Worm (Caenorhabditis elegans) whole organism, L1 larva: ENCODE results near the gene nck-1.

Experiments
- C34B4.2 ChIP-seq: sonication (generic microtip); optimal IDR thresholded peaks from 2 replicates; lab custom pipeline; 2017; ENCODE audit warnings: mild to moderate bottlenecking, missing genetic modification characterization, missing compliant biosample characterization
- aha-1 ChIP-seq: fragments of 150-350 bp; optimal IDR thresholded peaks from 2 replicates; lab custom pipeline; 2014; ENCODE audit warnings: missing biosample characterization, missing genetic modification characterization
- alr-1 ChIP-seq: fragments of 200-800 bp; sonication (Bioruptor generic); optimal IDR thresholded peaks from 2 replicates; lab custom pipeline; 2018; ENCODE audit warnings: borderline replicate concordance, mild to moderate bottlenecking, missing genetic modification characterization, missing compliant biosample characterization
- aly-2 ChIP-seq: fragments of 150-350 bp; optimal IDR thresholded peaks from 2 replicates; lab custom pipeline; 2014; ENCODE audit warnings: missing biosample characterization, missing genetic modification characterization
- ama-1 ChIP-seq: fragments of 150-350 bp; optimal IDR thresholded peaks from 2 replicates; lab custom pipeline; 2014
- ceh-63 ChIP-seq: fragments of 200-800 bp; sonication (Bioruptor generic); optimal IDR thresholded peaks from 2 replicates; lab custom pipeline; 2018; ENCODE audit warnings: mild to moderate bottlenecking, missing genetic modification characterization, missing compliant biosample characterization
- ceh-88 ChIP-seq: fragments of 200-800 bp; sonication (Bioruptor generic); IDR thresholded peaks from 2 replicates; pipeline ENCODE4 v1.3.6; 2022; ENCODE audit warnings: missing genetic modification characterization, missing compliant biosample characterization
- ces-1 ChIP-seq: fragments of 150-350 bp; optimal IDR thresholded peaks from 2 replicates; lab custom pipeline; 2014; ENCODE audit warnings: missing biosample characterization, missing genetic modification reagents, missing genetic modification characterization
- dpl-1 ChIP-seq, 3 experiments: fragments of 150-350 bp in 2 of 3; sonication (generic microtip) in 1 of 3; optimal IDR thresholded peaks; 2 replicates each; lab custom pipeline; 2014 to 2017; ENCODE audit warnings: missing biosample characterization in 3 of 3, missing genetic modification characterization in 3 of 3, missing genetic modification reagents in 3 of 3
- dsc-1 ChIP-seq: sonication (generic microtip); optimal IDR thresholded peaks from 2 replicates; lab custom pipeline; 2016; ENCODE audit warnings: mild to moderate bottlenecking, missing genetic modification characterization, missing compliant biosample characterization
- egl-27 ChIP-seq, 2 experiments: fragments of 150-350 bp in 1 of 2; sonication (generic microtip); optimal IDR thresholded peaks; 3 replicates each; lab custom pipeline; 2017 to 2018; ENCODE audit warnings: missing biosample characterization in 2 of 2, missing genetic modification characterization in 2 of 2, missing genetic modification reagents in 2 of 2
- fkh-4 ChIP-seq: sonication (generic microtip); optimal IDR thresholded peaks from 2 replicates; lab custom pipeline; 2016; ENCODE audit warnings: missing compliant biosample characterization, missing genetic modification characterization, borderline replicate concordance
- fkh-8 ChIP-seq: sonication (generic microtip); optimal IDR thresholded peaks from 2 replicates; lab custom pipeline; 2016; ENCODE audit warnings: mild to moderate bottlenecking, missing genetic modification characterization, missing compliant biosample characterization
- fos-1 ChIP-seq: fragments of 150-350 bp; optimal IDR thresholded peaks from 2 replicates; lab custom pipeline; 2014; ENCODE audit warnings: missing biosample characterization, missing genetic modification characterization
- hpl-2 ChIP-seq: fragments of 150-350 bp; optimal IDR thresholded peaks from 2 replicates; lab custom pipeline; 2014; ENCODE audit warnings: missing biosample characterization, missing genetic modification reagents, missing genetic modification characterization
- irx-1 ChIP-seq: sonication (generic microtip); optimal IDR thresholded peaks from 2 replicates; lab custom pipeline; 2016; ENCODE audit warnings: missing genetic modification characterization, missing compliant biosample characterization
- jun-1 ChIP-seq: fragments of 150-350 bp; optimal IDR thresholded peaks from 2 replicates; lab custom pipeline; 2014; ENCODE audit warnings: missing biosample characterization, missing genetic modification reagents, missing genetic modification characterization
- lin-13 ChIP-seq: fragments of 150-350 bp; optimal IDR thresholded peaks from 2 replicates; lab custom pipeline; 2014; ENCODE audit warnings: missing biosample characterization, missing genetic modification reagents, missing genetic modification characterization
- lin-14 ChIP-seq: fragments of 200-800 bp; sonication (Bioruptor generic); optimal IDR thresholded peaks from 2 replicates; lab custom pipeline; 2018; ENCODE audit warnings: mild to moderate bottlenecking, missing genetic modification characterization, moderate library complexity, missing compliant biosample characterization
- lin-15B ChIP-seq: fragments of 150-350 bp; sonication (generic microtip); optimal IDR thresholded peaks from 3 replicates; lab custom pipeline; 2014; ENCODE audit warnings: missing biosample characterization, missing genetic modification characterization
- lin-35 ChIP-seq, 2 experiments: fragments of 150-350 bp; optimal IDR thresholded peaks; 2 replicates each; lab custom pipeline; 2014; ENCODE audit warnings: missing biosample characterization in 2 of 2, missing genetic modification characterization in 2 of 2, missing genetic modification reagents in 2 of 2
- lir-3 ChIP-seq: sonication (generic microtip); optimal IDR thresholded peaks from 2 replicates; lab custom pipeline; 2016; ENCODE audit warnings: mild to moderate bottlenecking, missing genetic modification characterization, moderate library complexity, missing compliant biosample characterization; ENCODE audit not compliant: poor library complexity
- lsy-2 ChIP-seq, 2 experiments: fragments of 150-350 bp; optimal IDR thresholded peaks; 2 replicates each; lab custom pipeline; 2014; ENCODE audit warnings: missing biosample characterization in 2 of 2, missing genetic modification characterization in 2 of 2
- mab-9 ChIP-seq: fragments of 200-800 bp; sonication (Bioruptor generic); IDR thresholded peaks from 2 replicates; pipeline ENCODE4 v1.3.6; 2022; ENCODE audit warnings: missing genetic modification reagents, missing genetic modification characterization, missing compliant biosample characterization
- mdl-1 ChIP-seq, 2 experiments: fragments of 150-350 bp; optimal IDR thresholded peaks; 2 replicates each; lab custom pipeline; 2014 to 2017; ENCODE audit warnings: missing biosample characterization in 2 of 2, missing genetic modification characterization in 2 of 2, inconsistent platforms in 1 of 2
- mef-2 ChIP-seq: fragments of 150-350 bp; optimal IDR thresholded peaks from 2 replicates; lab custom pipeline; 2014; ENCODE audit warnings: missing biosample characterization, missing genetic modification characterization
- mep-1 ChIP-seq: fragments of 150-350 bp; optimal IDR thresholded peaks from 2 replicates; lab custom pipeline; 2014; ENCODE audit warnings: missing biosample characterization, missing genetic modification characterization
- nhr-11 ChIP-seq: fragments of 150-350 bp; optimal IDR thresholded peaks from 2 replicates; lab custom pipeline; 2014; ENCODE audit warnings: missing biosample characterization, missing genetic modification characterization
- nhr-12 ChIP-seq: sonication (generic microtip); optimal IDR thresholded peaks from 2 replicates; lab custom pipeline; 2017; ENCODE audit warnings: missing biosample characterization, missing genetic modification characterization
- nhr-20 ChIP-seq: sonication (generic microtip); optimal IDR thresholded peaks from 2 replicates; lab custom pipeline; 2016; ENCODE audit warnings: mild to moderate bottlenecking, missing genetic modification characterization, missing compliant biosample characterization
- nhr-237 ChIP-seq: fragments of 150-350 bp; optimal IDR thresholded peaks from 2 replicates; lab custom pipeline; 2014; ENCODE audit warnings: missing biosample characterization, missing genetic modification characterization
- nhr-28 ChIP-seq: fragments of 150-350 bp; optimal IDR thresholded peaks from 2 replicates; lab custom pipeline; 2014; ENCODE audit warnings: missing biosample characterization, missing genetic modification characterization
- nhr-71 ChIP-seq: sonication (generic microtip); optimal IDR thresholded peaks from 2 replicates; lab custom pipeline; 2016; ENCODE audit warnings: mild to moderate bottlenecking, missing genetic modification characterization, moderate library complexity, missing compliant biosample characterization
- nhr-76 ChIP-seq: sonication (generic microtip); optimal IDR thresholded peaks from 2 replicates; lab custom pipeline; 2017; ENCODE audit warnings: missing biosample characterization, missing genetic modification characterization
- nhr-85 ChIP-seq: sonication (generic microtip); peaks from one replicate; lab custom pipeline; 2016; ENCODE audit warnings: missing genetic modification characterization, inconsistent platforms, missing compliant biosample characterization
- nhr-90 ChIP-seq: sonication (generic microtip); optimal IDR thresholded peaks from 2 replicates; lab custom pipeline; 2016; ENCODE audit warnings: mild to moderate bottlenecking, missing genetic modification characterization, missing compliant biosample characterization; ENCODE audit not compliant: poor library complexity
- pag-3 ChIP-seq: sonication (generic microtip); optimal IDR thresholded peaks from 2 replicates; lab custom pipeline; 2017; ENCODE audit warnings: missing genetic modification characterization, mild to moderate bottlenecking, missing compliant biosample characterization, antibody characterized with exemption, borderline replicate concordance; ENCODE audit not compliant: insufficient read depth
- pax-3 ChIP-seq: fragments of 200-800 bp; sonication (Bioruptor generic); optimal IDR thresholded peaks from 2 replicates; lab custom pipeline; 2018; ENCODE audit warnings: mild to moderate bottlenecking, missing genetic modification characterization, moderate library complexity, missing compliant biosample characterization
- rnt-1 ChIP-seq: sonication (generic microtip); optimal IDR thresholded peaks from 2 replicates; lab custom pipeline; 2016; ENCODE audit warnings: mild to moderate bottlenecking, missing genetic modification characterization, moderate library complexity, missing compliant biosample characterization
- skn-1 ChIP-seq: fragments of 150-350 bp; optimal IDR thresholded peaks from 2 replicates; lab custom pipeline; 2014; ENCODE audit warnings: missing biosample characterization, missing genetic modification characterization
- snpc-4 ChIP-seq: fragments of 150-350 bp; optimal IDR thresholded peaks from 2 replicates; lab custom pipeline; 2014; ENCODE audit warnings: missing biosample characterization, missing genetic modification characterization
- snu-23 ChIP-seq: sonication (generic microtip); optimal IDR thresholded peaks from 2 replicates; lab custom pipeline; 2016; ENCODE audit warnings: missing genetic modification characterization, missing compliant biosample characterization
- sox-4 ChIP-seq: sonication (generic microtip); optimal IDR thresholded peaks from 2 replicates; lab custom pipeline; 2016; ENCODE audit warnings: missing genetic modification characterization, missing compliant biosample characterization
- sup-37 ChIP-seq: fragments of 200-800 bp; sonication (Bioruptor generic); optimal IDR thresholded peaks from 2 replicates; lab custom pipeline; 2018; ENCODE audit warnings: mild to moderate bottlenecking, missing genetic modification characterization, missing compliant biosample characterization
- swsn-7 ChIP-seq: sonication (generic microtip); optimal IDR thresholded peaks from 2 replicates; lab custom pipeline; 2016; ENCODE audit warnings: missing genetic modification characterization, missing compliant biosample characterization
- tlp-1 ChIP-seq: fragments of 150-350 bp; optimal IDR thresholded peaks from 2 replicates; lab custom pipeline; 2014; ENCODE audit warnings: missing biosample characterization, missing genetic modification characterization
- unc-62 ChIP-seq: fragments of 150-350 bp; optimal IDR thresholded peaks from 2 replicates; lab custom pipeline; 2014; ENCODE audit warnings: missing biosample characterization, missing genetic modification reagents, missing genetic modification characterization
- unc-98 ChIP-seq: fragments of 200-800 bp; sonication (Bioruptor generic); IDR thresholded peaks from 2 replicates; pipeline ENCODE4 v1.3.6; 2022; ENCODE audit warnings: missing genetic modification characterization, missing compliant biosample characterization
- xbp-1 ChIP-seq: sonication (generic microtip); optimal IDR thresholded peaks from 2 replicates; lab custom pipeline; 2016; ENCODE audit warnings: missing genetic modification characterization, missing compliant biosample characterization
- zip-4 ChIP-seq: fragments of 200-800 bp; sonication (Bioruptor generic); optimal IDR thresholded peaks from 2 replicates; lab custom pipeline; 2018; ENCODE audit warnings: mild to moderate bottlenecking, missing genetic modification characterization, moderate library complexity, missing compliant biosample characterization
- ztf-11 ChIP-seq, 2 experiments: sonication (generic microtip); optimal IDR thresholded peaks; 2 replicates each; lab custom pipeline; 2016 to 2017; ENCODE audit warnings: missing genetic modification characterization in 2 of 2, missing biosample characterization in 1 of 2, missing compliant biosample characterization in 1 of 2
- ztf-4 ChIP-seq: fragments of 150-350 bp; optimal IDR thresholded peaks from 2 replicates; lab custom pipeline; 2014; ENCODE audit warnings: missing biosample characterization, missing genetic modification characterization

The nck-1 gene

DNA sequence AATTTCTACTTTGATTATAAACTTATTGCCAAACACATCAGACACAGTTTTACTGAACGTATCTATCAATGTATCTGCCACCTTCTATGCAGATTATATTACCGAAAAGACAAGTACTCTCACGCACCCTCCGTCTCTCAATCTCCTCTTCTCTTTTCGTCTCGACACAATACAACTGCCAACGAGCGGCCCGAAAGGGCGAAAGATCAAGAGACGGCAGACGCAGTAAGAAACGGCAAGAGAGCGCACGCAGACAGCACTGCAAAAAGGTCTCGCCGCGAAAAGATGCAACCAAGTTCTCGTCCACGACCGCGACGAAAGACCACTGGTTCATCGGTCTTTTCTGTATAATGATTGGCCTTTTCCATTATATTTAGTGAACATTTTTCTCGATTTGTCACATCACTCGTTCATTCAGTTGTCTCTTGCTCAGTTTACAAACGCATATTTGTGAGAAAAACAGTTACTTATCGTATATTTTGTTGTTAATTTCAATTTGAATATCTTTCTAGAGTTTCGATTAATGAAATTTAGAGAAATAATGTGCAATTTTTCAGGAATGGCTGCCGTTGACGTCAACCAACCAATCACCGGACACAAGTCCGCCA is 37.4 kb upstream of the nck-1 start, which contains the start of gene vha-12 (continued):
- TF ChIP-seq nhr-76: no peak
- TF ChIP-seq egl-27 (tag; optimal IDR thresholded peaks at IDR 0.05; lab: Kevin White, UChicago): peak; percentile 74 to 87
- no peak for TF ChIP-seq aha-1 (tag; lab: Kevin White, UChicago)
- no peak for TF ChIP-seq ceh-63
- peak; percentile 96 for TF ChIP-seq nhr-20 (tag; lab: Kevin White, UChicago)
- peak; percentile 91 for TF ChIP-seq nhr-237 (tag; lab: Kevin White, UChicago)
- TF ChIP-seq lin-35 (GFP tag; optimal IDR thresholded peaks at IDR 0.05; lab: Kevin White, UChicago): peak; percentile 77 to 88
- TF ChIP-seq fkh-4: no peak
- TF ChIP-seq unc-98 (GFP tag; lab: Robert Waterston, UW): no peak
- TF ChIP-seq alr-1 (tag; lab: Kevin White, UChicago): no peak
- peak; percentile 98 for TF ChIP-seq lin-14
- TF ChIP-seq irx-1 (tag; lab: Kevin White, UChicago): peak; percentile 65
- peak; percentile 91 for TF ChIP-seq fos-1 (tag; lab: Kevin White, UChicago)
- TF ChIP-seq nhr-71 (tag; lab: Kevin White, UChicago): peak; percentile 96
- peak in 1 of 2 experiments; percentile 89 for TF ChIP-seq mdl-1 (tag; optimal IDR thresholded peaks at IDR 0.05; lab: Kevin White, UChicago)
- peak in 1 of 2 experiments; percentile 70 for TF ChIP-seq ztf-11 (tag; optimal IDR thresholded peaks at IDR 0.05; lab: Kevin White, UChicago)
- peak; percentile 66; the same call in 1 of the 2 replicates for TF ChIP-seq mab-9 (GFP tag; lab: Robert Waterston, UW)
- no peak for TF ChIP-seq ces-1 (GFP tag; lab: Kevin White, UChicago)
- TF ChIP-seq swsn-7 (tag; lab: Kevin White, UChicago): peak; percentile 94
- TF ChIP-seq C34B4.2 (tag; lab: Kevin White, UChicago): no peak
- peak; percentile 94 for TF ChIP-seq rnt-1 (tag; lab: Kevin White, UChicago)
- TF ChIP-seq ceh-88 (GFP tag; lab: Robert Waterston, UW): peak; percentile 51; the same call in 1 of the 2 replicates
- TF ChIP-seq nhr-11: peak; percentile 63
- TF ChIP-seq snu-23 (GFP tag; lab: Kevin White, UChicago): peak; percentile 95
- peak; percentile 73 for TF ChIP-seq pax-3
- TF ChIP-seq lsy-2 (tag; optimal IDR thresholded peaks at IDR 0.05; lab: Kevin White, UChicago): peak; percentile 87 to 90
- TF ChIP-seq xbp-1 (tag; lab: Kevin White, UChicago): peak; percentile 94
- peak; percentile 96 for TF ChIP-seq nhr-85 (tag; lab: Kevin White, UChicago)
- TF ChIP-seq ama-1 (lab: Kevin White, UChicago): peak; percentile 44
- peak; percentile 3 for TF ChIP-seq sup-37
- TF ChIP-seq mep-1 (tag; lab: Kevin White, UChicago): peak; percentile 86
- peak; percentile 71 for TF ChIP-seq mef-2 (tag; lab: Kevin White, UChicago)
- no peak for TF ChIP-seq tlp-1 (tag; lab: Kevin White, UChicago)
- peak; percentile 89 for TF ChIP-seq fkh-8 (tag; lab: Kevin White, UChicago)
- TF ChIP-seq dpl-1 (GFP tag; optimal IDR thresholded peaks at IDR 0.05; lab: Kevin White, UChicago): peak; percentile 63 to 74 (median 68)
- peak; percentile 88 for TF ChIP-seq jun-1 (tag; lab: Kevin White, UChicago)
- TF ChIP-seq lir-3 (tag; lab: Kevin White, UChicago): peak; percentile 59
- peak; percentile 78 for TF ChIP-seq lin-13 (GFP tag; lab: Kevin White, UChicago)
- TF ChIP-seq unc-62 (GFP tag; lab: Kevin White, UChicago): no peak
- TF ChIP-seq nhr-12 (tag; lab: Kevin White, UChicago): no peak
- peak; percentile 48 for TF ChIP-seq zip-4
- TF ChIP-seq nhr-90 (tag; lab: Kevin White, UChicago): peak; percentile 92
- peak; percentile 77 for TF ChIP-seq dsc-1
- peak; percentile 87 for TF ChIP-seq skn-1 (tag; lab: Kevin White, UChicago)
- TF ChIP-seq nhr-28 (tag; lab: Kevin White, UChicago): no peak
- TF ChIP-seq aly-2: peak; percentile 83
- peak; percentile 51 for TF ChIP-seq lin-15B
- peak; percentile 76 for TF ChIP-seq pag-3 (tag; lab: Kevin White, UChicago)
- no peak for TF ChIP-seq hpl-2 (GFP tag; lab: Kevin White, UChicago)
- TF ChIP-seq snpc-4 (tag; lab: Kevin White, UChicago): peak; percentile 68
- peak; percentile 58 for TF ChIP-seq sox-4 (tag; lab: Kevin White, UChicago)
- peak; percentile 78 for TF ChIP-seq ztf-4 (tag; lab: Kevin White, UChicago)
